Fruit fly (Drosophila melanogaster) whole organism, prepupa: ENCODE measurements around the gene CG42671.

ENCODE experiments used
- CG10669 ChIP-seq: fragments of 200-800 bp; sonication (Bioruptor generic); optimal IDR thresholded peaks from 3 replicates; lab custom pipeline; 2018; ENCODE audit warnings: missing biosample characterization, mild to moderate bottlenecking, missing genetic modification characterization, moderate library complexity
- CG34406 ChIP-seq: fragments of 200-800 bp; sonication (Bioruptor generic); optimal IDR thresholded peaks from 3 replicates; lab custom pipeline; 2016; ENCODE audit warnings: missing biosample characterization, missing genetic modification characterization
- CG8319 ChIP-seq: fragments of 200-800 bp; sonication (Bioruptor generic); optimal IDR thresholded peaks from 3 replicates; lab custom pipeline; 2016; ENCODE audit warnings: missing biosample characterization, missing genetic modification characterization
- CG8632 ChIP-seq: fragments of 200-800 bp; sonication (Bioruptor generic); optimal IDR thresholded peaks from 3 replicates; lab custom pipeline; 2016; ENCODE audit warnings: missing biosample characterization, missing genetic modification characterization
- Ets96B ChIP-seq: fragments of 200-800 bp; optimal IDR thresholded peaks from 2 replicates; lab custom pipeline; 2019; ENCODE audit warnings: missing biosample characterization, mild to moderate bottlenecking, missing genetic modification characterization, moderate library complexity
- lz ChIP-seq: fragments of 200-800 bp; sonication (Bioruptor generic); optimal IDR thresholded peaks from 3 replicates; lab custom pipeline; 2016; ENCODE audit warnings: missing biosample characterization, missing genetic modification characterization

DNA sequence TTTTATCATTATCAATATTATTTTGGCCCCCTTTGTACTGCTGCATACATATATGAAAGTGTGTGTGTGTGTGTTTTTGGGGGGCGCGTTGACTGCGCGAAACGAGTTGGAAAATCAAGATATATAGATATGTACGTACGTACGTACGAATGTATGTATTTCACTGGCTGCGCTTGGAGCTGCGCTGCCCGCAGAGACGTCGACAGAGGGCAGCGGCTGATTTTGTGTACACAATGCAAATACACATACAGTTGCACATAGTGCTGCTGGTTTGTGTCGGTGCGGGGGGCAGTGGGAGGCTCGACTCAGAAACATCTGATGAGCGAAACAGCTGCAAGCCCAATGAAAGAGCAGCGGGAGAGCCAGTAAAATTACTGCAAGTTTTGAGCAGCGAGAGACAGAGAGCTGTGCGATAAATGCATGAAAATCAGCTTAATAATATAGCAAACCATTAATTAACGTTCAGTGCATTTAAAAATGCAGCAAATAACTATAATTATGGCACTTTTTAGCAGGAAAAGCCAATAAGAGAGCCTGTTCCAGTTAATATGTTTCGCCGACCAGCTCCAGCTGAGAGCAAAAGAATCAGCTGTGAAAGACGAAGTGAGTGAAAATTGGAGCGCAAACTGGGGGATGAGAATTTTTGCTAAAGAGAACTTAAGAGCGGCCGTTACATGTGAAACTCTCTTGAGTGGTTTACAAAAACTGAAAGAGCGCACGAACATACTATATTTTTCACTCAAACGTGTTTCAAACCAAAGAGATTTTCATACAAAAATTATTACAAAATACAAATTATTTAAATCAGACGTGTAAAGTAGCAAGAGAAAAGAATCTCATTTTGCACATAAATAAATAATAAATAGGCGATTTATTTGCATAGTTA, 33.3 kb downstream of the CG42671 start:
- no peak for TF ChIP-seq lz (GFP tag; lab: Kevin White, UChicago)
- peak; percentile 13 for TF ChIP-seq CG10669
- no peak for TF ChIP-seq CG8319 (GFP tag; lab: Kevin White, UChicago)
- TF ChIP-seq CG8632: no peak
- TF ChIP-seq Ets96B (tag; lab: Kevin White, UChicago): peak; percentile 36
- no peak for TF ChIP-seq CG34406 (GFP tag; lab: Kevin White, UChicago)
